Worm (Caenorhabditis elegans): ENCODE data around the gene C10A4.9.

DNA sequence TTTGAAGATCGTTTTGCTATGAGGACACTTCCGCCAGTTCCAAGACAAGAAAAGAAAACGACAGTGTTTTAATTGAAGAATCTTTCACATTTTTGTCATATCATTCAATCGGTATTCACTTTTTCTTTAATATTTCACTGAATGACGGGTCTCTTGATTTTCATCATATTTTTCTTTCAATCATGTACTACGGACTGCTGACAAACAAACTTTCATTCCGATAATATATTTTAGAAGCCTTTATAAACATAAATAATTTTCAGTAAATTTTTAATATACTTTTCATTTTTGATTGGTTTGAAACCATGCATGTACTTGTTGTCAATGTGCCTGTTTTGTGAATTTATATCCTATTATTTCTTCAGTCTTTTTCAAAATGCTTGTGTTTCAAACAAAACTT is 12.6 kb downstream of the C10A4.9 start, which contains the start of gene clc-5:
- no peak for TF ChIP-seq him-1 (tag; optimal IDR thresholded peaks at IDR 0.05)
- no peak for TF ChIP-seq W03F9.2 (tag; optimal IDR thresholded peaks at IDR 0.05)
